Fruit fly (Drosophila melanogaster) whole organism, embryonic: Measurements from ENCODE around the gene Rpt5.

Experiments used
- ATbp ChIP-seq: fragments of 200-800 bp; sonication (Bioruptor generic); optimal IDR thresholded peaks from 2 replicates; lab custom pipeline; 2017; ENCODE audit warnings: missing biosample characterization, mild to moderate bottlenecking, missing genetic modification characterization, missing genetic modification reagents
- B-H1 ChIP-seq: fragments of 200-800 bp; sonication (Bioruptor generic); IDR thresholded peaks from 3 replicates; pipeline ENCODE4 v1.3.6; 2022; ENCODE audit warnings: missing biosample characterization, missing genetic modification characterization
- B-H2 ChIP-seq: fragments of 200-800 bp; sonication (Bioruptor generic); optimal IDR thresholded peaks from 2 replicates; lab custom pipeline; 2018; ENCODE audit warnings: missing biosample characterization, mild to moderate bottlenecking, missing genetic modification characterization
- Bdp1 ChIP-seq: fragments of 200-800 bp; sonication (Bioruptor generic); optimal IDR thresholded peaks from 3 replicates; lab custom pipeline; 2016; ENCODE audit warnings: missing biosample characterization, missing genetic modification characterization
- CG10274 ChIP-seq: fragments of 200-800 bp; sonication (Bioruptor generic); optimal IDR thresholded peaks from 3 replicates; lab custom pipeline; 2017; ENCODE audit warnings: missing biosample characterization, mild to moderate bottlenecking, missing genetic modification characterization
- CG13287 ChIP-seq: fragments of 200-800 bp; sonication (Bioruptor generic); IDR thresholded peaks from 2 replicates; pipeline ENCODE4 v1.3.6; 2022; ENCODE audit warnings: missing biosample characterization, missing genetic modification characterization; ENCODE audit not compliant: partially characterized antibody
- CG14050 ChIP-seq: fragments of 200-800 bp; sonication (Bioruptor generic); IDR thresholded peaks from 3 replicates; pipeline ENCODE4 v1.3.6; 2022; ENCODE audit warnings: missing biosample characterization, missing genetic modification characterization
- CG15601 ChIP-seq: fragments of 200-800 bp; sonication (Bioruptor generic); optimal IDR thresholded peaks from 3 replicates; lab custom pipeline; 2019; ENCODE audit warnings: missing biosample characterization, mild to moderate bottlenecking, missing genetic modification characterization, moderate library complexity
- CG1647 ChIP-seq: fragments of 200-800 bp; sonication (Bioruptor generic); optimal IDR thresholded peaks from 3 replicates; lab custom pipeline; 2016; ENCODE audit warnings: missing biosample characterization, missing genetic modification characterization
- CG17328 ChIP-seq: fragments of 200-800 bp; sonication (Bioruptor generic); IDR thresholded peaks from 2 replicates; pipeline ENCODE4 v1.3.6; 2022; ENCODE audit warnings: missing biosample characterization, missing genetic modification characterization
- CG2712 ChIP-seq: fragments of 200-800 bp; optimal IDR thresholded peaks from 3 replicates; lab custom pipeline; 2019; ENCODE audit warnings: missing biosample characterization, mild to moderate bottlenecking, missing genetic modification characterization, moderate library complexity
- CG30020 ChIP-seq: fragments of 200-800 bp; optimal IDR thresholded peaks from 2 replicates; lab custom pipeline; 2019; ENCODE audit warnings: missing biosample characterization, mild to moderate bottlenecking, missing genetic modification characterization, moderate library complexity
- CG30431 ChIP-seq: fragments of 200-800 bp; sonication (Bioruptor generic); optimal IDR thresholded peaks from 2 replicates; lab custom pipeline; 2017; ENCODE audit warnings: missing biosample characterization, missing genetic modification characterization
- CG3065 ChIP-seq: fragments of 200-800 bp; sonication (Bioruptor generic); optimal IDR thresholded peaks from 2 replicates; lab custom pipeline; 2016; ENCODE audit warnings: missing biosample characterization, missing genetic modification characterization
- CG31388 ChIP-seq: fragments of 200-800 bp; sonication (Bioruptor generic); optimal IDR thresholded peaks from 2 replicates; lab custom pipeline; 2016; ENCODE audit warnings: missing biosample characterization, missing genetic modification characterization
- CG33213 ChIP-seq: fragments of 200-800 bp; sonication (Bioruptor generic); optimal IDR thresholded peaks from 3 replicates; lab custom pipeline; 2016; ENCODE audit warnings: missing biosample characterization, missing genetic modification characterization
- CG4854 ChIP-seq: fragments of 200-800 bp; sonication (Bioruptor generic); optimal IDR thresholded peaks from 2 replicates; lab custom pipeline; 2016; ENCODE audit warnings: missing biosample characterization, missing genetic modification characterization, inconsistent platforms
- CG7372 ChIP-seq: fragments of 200-800 bp; sonication (Bioruptor generic); IDR thresholded peaks from 2 replicates; pipeline ENCODE4 v1.3.6; 2022; ENCODE audit warnings: missing biosample characterization, missing genetic modification characterization
- CG8281 ChIP-seq: fragments of 200-800 bp; sonication (Bioruptor generic); optimal IDR thresholded peaks from 2 replicates; lab custom pipeline; 2018; ENCODE audit warnings: missing biosample characterization, mild to moderate bottlenecking, missing genetic modification characterization, moderate library complexity
- CoRest ChIP-seq: fragments of 200-800 bp; sonication (Bioruptor generic); optimal IDR thresholded peaks from 3 replicates; lab custom pipeline; 2018; ENCODE audit warnings: missing biosample characterization, mild to moderate bottlenecking, missing genetic modification characterization, moderate library complexity
- Doc2 ChIP-seq: fragments of 200-800 bp; sonication (Bioruptor generic); IDR thresholded peaks from 2 replicates; pipeline ENCODE4 v1.3.6; 2022; ENCODE audit warnings: missing biosample characterization, missing genetic modification characterization
- Drgx ChIP-seq: fragments of 200-800 bp; sonication (Bioruptor generic); IDR thresholded peaks from 2 replicates; pipeline ENCODE4 v1.3.6; 2022; ENCODE audit warnings: missing biosample characterization, missing genetic modification characterization
- Gsc ChIP-seq: fragments of 200-800 bp; sonication (Bioruptor generic); IDR thresholded peaks from 2 replicates; pipeline ENCODE4 v1.3.6; 2022; ENCODE audit warnings: missing biosample characterization, missing genetic modification characterization
- H15 ChIP-seq: fragments of 200-800 bp; sonication (Bioruptor generic); IDR thresholded peaks from 3 replicates; pipeline ENCODE4 v1.3.6; 2022; ENCODE audit warnings: missing biosample characterization, missing genetic modification characterization
- Hand ChIP-seq: fragments of 200-800 bp; sonication (Bioruptor generic); optimal IDR thresholded peaks from 2 replicates; lab custom pipeline; 2017; ENCODE audit warnings: mild to moderate bottlenecking, missing biosample characterization, missing genetic modification reagents, missing genetic modification characterization
- Hsf ChIP-seq: fragments of 200-800 bp; sonication (Bioruptor generic); optimal IDR thresholded peaks from 3 replicates; lab custom pipeline; 2016; ENCODE audit warnings: missing biosample characterization, missing genetic modification characterization
- Lim3 ChIP-seq: fragments of 200-800 bp; sonication (Bioruptor generic); IDR thresholded peaks from 2 replicates; pipeline ENCODE4 v1.3.6; 2022; ENCODE audit warnings: missing biosample characterization, missing genetic modification characterization
- NFAT ChIP-seq: fragments of 200-800 bp; sonication (Bioruptor generic); IDR thresholded peaks from 2 replicates; pipeline ENCODE4 v1.3.6; 2022; ENCODE audit warnings: missing biosample characterization, missing genetic modification characterization
- Nf-YB ChIP-seq: fragments of 200-800 bp; sonication (Bioruptor generic); optimal IDR thresholded peaks from 3 replicates; lab custom pipeline; 2019; ENCODE audit warnings: missing biosample characterization, mild to moderate bottlenecking, missing genetic modification characterization, moderate library complexity
- Nf-YC ChIP-seq: fragments of 200-800 bp; optimal IDR thresholded peaks from 3 replicates; lab custom pipeline; 2019; ENCODE audit warnings: missing biosample characterization, mild to moderate bottlenecking, missing genetic modification characterization, moderate library complexity
- Poxn ChIP-seq: fragments of 200-800 bp; sonication (Bioruptor generic); IDR thresholded peaks from 2 replicates; pipeline ENCODE4 v1.3.6; 2022; ENCODE audit warnings: missing biosample characterization, missing genetic modification characterization
- Ptx1 ChIP-seq: fragments of 200-800 bp; sonication (Bioruptor generic); IDR thresholded peaks from 2 replicates; pipeline ENCODE4 v1.3.6; 2022; ENCODE audit warnings: missing biosample characterization, missing genetic modification characterization
- Side ChIP-seq: fragments of 200-800 bp; sonication (Bioruptor generic); optimal IDR thresholded peaks from 2 replicates; lab custom pipeline; 2016; ENCODE audit warnings: missing biosample characterization, missing genetic modification characterization
- Sox102F ChIP-seq: fragments of 200-800 bp; sonication (Bioruptor generic); optimal IDR thresholded peaks from 2 replicates; lab custom pipeline; 2018; ENCODE audit warnings: missing biosample characterization, mild to moderate bottlenecking, missing genetic modification characterization, moderate library complexity
- ab ChIP-seq: fragments of 200-800 bp; sonication (Bioruptor generic); optimal IDR thresholded peaks from 2 replicates; lab custom pipeline; 2016; ENCODE audit warnings: missing biosample characterization, missing genetic modification characterization
- ara ChIP-seq: fragments of 200-800 bp; sonication (Bioruptor generic); IDR thresholded peaks from 2 replicates; pipeline ENCODE4 v1.3.6; 2022; ENCODE audit warnings: missing biosample characterization, missing genetic modification characterization
- dan ChIP-seq: fragments of 200-800 bp; sonication (Bioruptor generic); IDR thresholded peaks from 2 replicates; pipeline ENCODE4 v1.3.6; 2022; ENCODE audit warnings: missing biosample characterization, missing genetic modification characterization
- ewg ChIP-seq: fragments of 200-800 bp; sonication (Bioruptor generic); optimal IDR thresholded peaks from 3 replicates; lab custom pipeline; 2017; ENCODE audit warnings: mild to moderate bottlenecking, missing biosample characterization, missing genetic modification reagents, missing genetic modification characterization
- fd96Cb ChIP-seq: fragments of 200-800 bp; sonication (Bioruptor generic); optimal IDR thresholded peaks from 2 replicates; lab custom pipeline; 2018; ENCODE audit warnings: missing biosample characterization, mild to moderate bottlenecking, missing genetic modification characterization, moderate library complexity
- fu2 ChIP-seq: fragments of 200-800 bp; sonication (Bioruptor generic); optimal IDR thresholded peaks from 2 replicates; lab custom pipeline; 2016; ENCODE audit warnings: missing biosample characterization, missing genetic modification characterization
- gro ChIP-seq: fragments of 200-800 bp; sonication (Bioruptor generic); optimal IDR thresholded peaks from 2 replicates; lab custom pipeline; 2016; ENCODE audit warnings: missing biosample characterization, missing genetic modification characterization
- h ChIP-seq: fragments of >200 bp; optimal IDR thresholded peaks from 2 replicates; lab custom pipeline; 2017
- luna ChIP-seq: fragments of 200-800 bp; sonication (Bioruptor generic); optimal IDR thresholded peaks from 2 replicates; lab custom pipeline; 2016; ENCODE audit warnings: missing biosample characterization, missing genetic modification characterization
- pb ChIP-seq: fragments of 200-800 bp; sonication (Bioruptor generic); optimal IDR thresholded peaks from 3 replicates; lab custom pipeline; 2016; ENCODE audit warnings: missing biosample characterization, missing genetic modification characterization
- peb ChIP-seq: fragments of 200-800 bp; sonication (Bioruptor generic); IDR thresholded peaks from 2 replicates; pipeline ENCODE4 v1.3.6; 2022; ENCODE audit warnings: missing biosample characterization, missing genetic modification characterization
- ssp ChIP-seq: fragments of 200-800 bp; sonication (Bioruptor generic); IDR thresholded peaks from 2 replicates; pipeline ENCODE4 v1.3.6; 2022; ENCODE audit warnings: missing biosample characterization, missing genetic modification characterization
- stc ChIP-seq: fragments of 200-800 bp; sonication (Bioruptor generic); IDR thresholded peaks from 2 replicates; pipeline ENCODE4 v1.3.6; 2022; ENCODE audit warnings: missing biosample characterization, missing genetic modification characterization
- tap ChIP-seq: fragments of 200-800 bp; optimal IDR thresholded peaks from 3 replicates; lab custom pipeline; 2019; ENCODE audit warnings: missing biosample characterization, mild to moderate bottlenecking, missing genetic modification characterization, moderate library complexity
- toy ChIP-seq: fragments of 200-800 bp; sonication (Bioruptor generic); IDR thresholded peaks from 2 replicates; pipeline ENCODE4 v1.3.6; 2022; ENCODE audit warnings: missing biosample characterization, missing genetic modification characterization
- vfl ChIP-seq: fragments of 200-800 bp; sonication (Bioruptor generic); optimal IDR thresholded peaks from 2 replicates; lab custom pipeline; 2016; ENCODE audit warnings: missing biosample characterization, missing genetic modification characterization
- wor ChIP-seq: fragments of 200-800 bp; sonication (Bioruptor generic); IDR thresholded peaks from 2 replicates; pipeline ENCODE4 v1.3.6; 2022; ENCODE audit warnings: missing biosample characterization, missing genetic modification characterization
- yki ChIP-seq: fragments of >200 bp; optimal IDR thresholded peaks from 3 replicates; lab custom pipeline; 2018

Rpt5 gene

DNA sequence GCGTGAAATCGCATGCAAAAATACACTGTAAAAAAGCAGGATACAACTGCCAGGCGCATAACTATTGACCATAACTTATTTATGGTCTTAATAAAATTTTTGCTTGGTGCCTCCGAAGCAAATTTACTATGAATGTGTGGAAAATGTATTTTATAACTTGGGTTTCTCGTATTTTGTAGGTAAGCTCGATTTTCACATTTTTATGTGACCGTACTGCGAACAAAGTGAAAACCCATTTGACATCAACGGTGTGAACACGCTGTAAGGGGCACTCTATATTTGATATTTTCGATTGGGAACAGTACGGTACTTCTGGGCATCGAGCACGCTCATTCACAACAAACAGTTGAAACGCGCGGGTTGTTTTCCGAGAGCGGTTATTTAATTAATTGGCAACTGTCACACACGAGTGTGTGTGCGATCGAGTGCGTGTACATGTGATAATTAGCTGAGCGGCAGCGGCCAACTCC, 28.8 kb downstream of the Rpt5 start, which contains the start of the genes Nup98-96 and mbc (continued):
- TF ChIP-seq Ptx1 (GFP tag; lab: Robert Waterston, UW) (peak; percentile 91), toy (peak; percentile 14; the same call in 1 of the 2 replicates), tap (peak; percentile 19), yki (lab: Kevin White, UChicago) (no peak), CG13287 (GFP tag; lab: Robert Waterston, UW) (0 out of 2 replicates have a peak, but pooled peaks have one; percentile 36), CG15601 (tag; lab: Kevin White, UChicago) (peak; percentile 83), dan (GFP tag; lab: Robert Waterston, UW) (peak; percentile 54), wor (GFP tag; lab: Robert Waterston, UW) (peak; percentile 61), CG8281 (peak; percentile 50), CG10274 (peak; percentile 2), ewg (GFP tag; lab: Kevin White, UChicago) (peak; percentile 86), Lim3 (GFP tag; lab: Robert Waterston, UW) (no peak; the same call in 1 of the 2 replicates), NFAT (GFP tag; lab: Robert Waterston, UW) (peak; percentile 67), fd96Cb (tag; lab: Kevin White, UChicago) (peak; percentile 78), Nf-YC (tag; lab: Kevin White, UChicago) (peak; percentile 75), pb (GFP tag; lab: Kevin White, UChicago) (peak; percentile 76), B-H2 (GFP tag; lab: Kevin White, UChicago) (peak; percentile 54), luna (GFP tag; lab: Kevin White, UChicago) (peak; percentile 83), CG7372 (GFP tag; lab: Robert Waterston, UW) (peak; percentile 82), Side (GFP tag; lab: Kevin White, UChicago) (peak; percentile 89), gro (GFP tag; lab: Kevin White, UChicago) (peak; percentile 81), Bdp1 (GFP tag; lab: Kevin White, UChicago) (peak; percentile 79), Drgx (GFP tag; lab: Robert Waterston, UW) (peak; percentile 54), Sox102F (GFP tag; lab: Kevin White, UChicago) (peak; percentile 83), CG33213 (peak; percentile 91), Hand (GFP tag; lab: Kevin White, UChicago) (peak; percentile 19), B-H1 (GFP tag; lab: Robert Waterston, UW) (peak; percentile 63), ab (GFP tag; lab: Kevin White, UChicago) (peak; percentile 91), Hsf (GFP tag; lab: Kevin White, UChicago) (peak; percentile 94), CG2712 (tag; lab: Kevin White, UChicago) (peak; percentile 90), Poxn (GFP tag; lab: Robert Waterston, UW) (peak; percentile 44; the same call in 1 of the 2 replicates), Gsc (GFP tag; lab: Robert Waterston, UW) (peak; percentile 62; the same call in 1 of the 2 replicates), CG30431 (peak; percentile 89), CG17328 (peak; percentile 84), ssp (GFP tag; lab: Robert Waterston, UW) (peak; percentile 100), CoRest (tag; lab: Kevin White, UChicago) (peak; percentile 93), ara (GFP tag; lab: Robert Waterston, UW) (peak; percentile 78), vfl (GFP tag; lab: Kevin White, UChicago) (peak; percentile 62), CG30020 (tag; lab: Kevin White, UChicago) (peak; percentile 94), H15 (peak; percentile 81), CG1647 (GFP tag; lab: Kevin White, UChicago) (peak; percentile 89), ATbp (GFP tag; lab: Kevin White, UChicago) (peak; percentile 48), Nf-YB (GFP tag; lab: Kevin White, UChicago) (peak; percentile 57), h (no peak), stc (GFP tag; lab: Robert Waterston, UW) (peak; percentile 62), CG4854 (GFP tag; lab: Kevin White, UChicago) (peak; percentile 78), peb (peak; percentile 71), CG3065 (GFP tag; lab: Kevin White, UChicago) (peak; percentile 77), Doc2 (0 out of 2 replicates have a peak, but pooled peaks have one; percentile 12), fu2 (peak; percentile 93), CG31388 (peak; percentile 82), CG14050 (peak; percentile 71; the same call in 2 of the 3 replicates)
